Worm (Caenorhabditis elegans): ENCODE results near the gene cyp-34A7.

cyp-34A7 gene

DNA sequence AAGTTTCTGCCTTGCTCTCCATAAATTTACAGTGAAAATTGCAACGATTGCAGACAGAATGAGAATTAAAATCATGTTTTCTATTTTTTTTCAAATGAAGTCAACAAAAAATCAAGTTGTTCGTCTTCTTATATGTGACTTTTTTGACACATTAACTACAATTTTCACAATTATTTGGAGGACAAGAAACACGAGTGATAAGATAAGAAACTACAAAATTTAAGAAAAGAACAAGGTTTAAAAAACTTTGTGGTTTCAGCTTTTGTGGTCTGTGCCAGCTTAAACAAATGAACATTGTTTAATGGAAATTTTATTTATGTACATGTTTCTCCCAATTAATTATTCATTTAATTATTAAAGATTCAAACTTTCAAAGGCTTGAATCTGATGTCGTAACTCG lies 6.8 kb upstream of the cyp-34A7 start, which contains the start of gene cyp-34A9:
Gene cyp-34A9, minus strand, starts transcription at position 131 of the 400 bp plus-strand sequence.
- TF ChIP-seq nhr-90 (tag; optimal IDR thresholded peaks at IDR 0.05; ENCODE audit: poor library complexity): peak; percentile 8
- no peak for TF ChIP-seq nhr-19 (GFP tag; conservative IDR thresholded peaks at IDR 0.05)
- peak in 1 of 2 experiments; percentile 14 for TF ChIP-seq lin-35 (GFP tag; optimal IDR thresholded peaks at IDR 0.05)
- TF ChIP-seq nhr-77 (tag; optimal IDR thresholded peaks at IDR 0.05): no peak
- TF ChIP-seq nhr-20 (tag; optimal IDR thresholded peaks at IDR 0.05): peak; percentile 69
- TF ChIP-seq nhr-71 (tag; optimal IDR thresholded peaks at IDR 0.05): peak; percentile 13
- peak; percentile 66 for TF ChIP-seq elt-2 (tag; optimal IDR thresholded peaks at IDR 0.05)
- no peak for TF ChIP-seq fkh-10 (GFP tag; optimal IDR thresholded peaks at IDR 0.05)
- TF ChIP-seq swsn-7 (tag; optimal IDR thresholded peaks at IDR 0.05): no peak
- peak in 4 of 6 experiments; percentile 3 to 65 (median 30) for TF ChIP-seq elt-3 (tag; optimal IDR thresholded peaks at IDR 0.05)
- TF ChIP-seq fkh-8 (tag; optimal IDR thresholded peaks at IDR 0.05): no peak
- peak; percentile 4 for TF ChIP-seq nhr-85 (tag)

- TF ChIP-seq vab-15 (tag; optimal IDR thresholded peaks at IDR 0.05) (no peak), ztf-4 (tag; optimal IDR thresholded peaks at IDR 0.05) (no peak), lin-14 (GFP tag; optimal IDR thresholded peaks at IDR 0.05) (no peak), skn-1 (tag; optimal IDR thresholded peaks at IDR 0.05) (no peak), elt-3 (tag; optimal IDR thresholded peaks at IDR 0.05) (no peak), ceh-82 (tag; optimal IDR thresholded peaks at IDR 0.05) (no peak), elt-2 (tag; optimal IDR thresholded peaks at IDR 0.05) (peak; percentile 50), nhr-20 (tag; optimal IDR thresholded peaks at IDR 0.05) (peak; percentile 44), rnt-1 (tag; optimal IDR thresholded peaks at IDR 0.05) (no peak), lin-35 (GFP tag; optimal IDR thresholded peaks at IDR 0.05) (peak in 1 of 2 experiments; percentile 2), ceh-90 (tag; optimal IDR thresholded peaks at IDR 0.05) (no peak), egl-27 (tag; optimal IDR thresholded peaks at IDR 0.05) (no peak), mef-2 (tag; optimal IDR thresholded peaks at IDR 0.05) (no peak), lin-39 (tag; optimal IDR thresholded peaks at IDR 0.05) (no peak)
Observed at ce11 chrV:3969664-3970063, 6.0 kb upstream of the cyp-34A7 start.

- TF ChIP-seq fkh-4 (tag; optimal IDR thresholded peaks at IDR 0.05; ENCODE audit: borderline replicate concordance) (no peak), elt-2 (tag; optimal IDR thresholded peaks at IDR 0.05) (no peak), isw-1 (GFP tag; IDR thresholded peaks at IDR 0.05) (no peak), snpc-4 (tag; optimal IDR thresholded peaks at IDR 0.05) (no peak), unc-130 (tag; optimal IDR thresholded peaks at IDR 0.05) (no peak), xbp-1 (tag; optimal IDR thresholded peaks at IDR 0.05) (no peak), nhr-84 (tag; optimal IDR thresholded peaks at IDR 0.05) (no peak), lin-14 (GFP tag; optimal IDR thresholded peaks at IDR 0.05) (no peak), ceh-63 (GFP tag; optimal IDR thresholded peaks at IDR 0.05) (no peak), hlh-17 (GFP tag; optimal IDR thresholded peaks at IDR 0.05; ENCODE audit: borderline replicate concordance) (no peak)
Observed at ce11 chrV:3968929-3969328, 5.3 kb upstream of the cyp-34A7 start.

- TF ChIP-seq snu-23 (GFP tag; optimal IDR thresholded peaks at IDR 0.05) (peak; percentile 27), nhr-84 (tag; optimal IDR thresholded peaks at IDR 0.05) (no peak), nhr-237 (tag; optimal IDR thresholded peaks at IDR 0.05) (no peak), nhr-71 (tag; optimal IDR thresholded peaks at IDR 0.05) (peak; percentile 29), tlp-1 (tag; optimal IDR thresholded peaks at IDR 0.05) (no peak), efl-1 (optimal IDR thresholded peaks at IDR 0.05) (no peak), efl-1 (GFP tag; optimal IDR thresholded peaks at IDR 0.05 in 1 of 2) (peak in 1 of 2 experiments; percentile 68), elt-3 (tag; optimal IDR thresholded peaks at IDR 0.05) (peak in 2 of 6 experiments; percentile 6 to 38), blmp-1 (tag; optimal IDR thresholded peaks at IDR 0.05) (peak; percentile 73), mep-1 (tag; optimal IDR thresholded peaks at IDR 0.05) (peak; percentile 38), nhr-90 (tag; optimal IDR thresholded peaks at IDR 0.05; ENCODE audit: poor library complexity) (peak; percentile 15), nhr-20 (tag; optimal IDR thresholded peaks at IDR 0.05) (peak; percentile 74), lin-35 (GFP tag; optimal IDR thresholded peaks at IDR 0.05) (peak in 1 of 2 experiments; percentile 6), lin-14 (GFP tag; optimal IDR thresholded peaks at IDR 0.05) (peak; percentile 62), hlh-4 (tag; optimal IDR thresholded peaks at IDR 0.05) (no peak)
Observed at ce11 chrV:3967762-3968161, 4.1 kb upstream of the cyp-34A7 start, which contains the start of gene cyp-34A8. Gene cyp-34A8 (minus strand): TSS chrV:3967823.

Data from whole organism, L1 larva.